Worm (Caenorhabditis elegans): ENCODE results near the gene dct-5.
A peak's percentile ranks its signal among the peaks of the same experiment; 100 is the strongest.

Gene dct-5

ce11 chrII:5463692-5464300 lies 27.1 kb upstream of the dct-5 start (continued):
- no peak for TF ChIP-seq ceh-63 (GFP tag; optimal IDR thresholded peaks at IDR 0.05)
- peak; percentile 23 for TF ChIP-seq fkh-10 (GFP tag; optimal IDR thresholded peaks at IDR 0.05)
- TF ChIP-seq elt-3 (tag; optimal IDR thresholded peaks at IDR 0.05): no peak
- TF ChIP-seq nhr-76 (tag; optimal IDR thresholded peaks at IDR 0.05): no peak
- TF ChIP-seq nhr-237 (tag; optimal IDR thresholded peaks at IDR 0.05): no peak
- no peak for TF ChIP-seq ceh-82 (tag; optimal IDR thresholded peaks at IDR 0.05)
- no peak for TF ChIP-seq snpc-4 (tag; optimal IDR thresholded peaks at IDR 0.05)
- no peak for TF ChIP-seq hlh-4 (tag; optimal IDR thresholded peaks at IDR 0.05)
- TF ChIP-seq mef-2 (tag; optimal IDR thresholded peaks at IDR 0.05): no peak
- peak in 1 of 2 experiments; percentile 4 for TF ChIP-seq efl-1 (optimal IDR thresholded peaks at IDR 0.05)
- TF ChIP-seq efl-1 (GFP tag; optimal IDR thresholded peaks at IDR 0.05 in 1 of 2): peak in 1 of 2 experiments; percentile 86
- TF ChIP-seq pax-3 (tag; optimal IDR thresholded peaks at IDR 0.05): no peak
- no peak for TF ChIP-seq C16A3.4 (tag; optimal IDR thresholded peaks at IDR 0.05)
- TF ChIP-seq xbp-1 (tag; optimal IDR thresholded peaks at IDR 0.05): no peak
- no peak for TF ChIP-seq snu-23 (GFP tag; optimal IDR thresholded peaks at IDR 0.05)
- TF ChIP-seq Y116A8C.19 (tag; optimal IDR thresholded peaks at IDR 0.05; ENCODE audit: borderline replicate concordance): no peak
- TF ChIP-seq pqm-1 (tag; optimal IDR thresholded peaks at IDR 0.05): no peak
- TF ChIP-seq vab-15 (tag; optimal IDR thresholded peaks at IDR 0.05): no peak

ce11 chrII:5460911-5461310 lies 24.2 kb upstream of the dct-5 start:
- TF ChIP-seq blmp-1 (tag; optimal IDR thresholded peaks at IDR 0.05) (peak; percentile 62), lin-14 (GFP tag; optimal IDR thresholded peaks at IDR 0.05) (peak; percentile 15), elt-3 (tag; optimal IDR thresholded peaks at IDR 0.05) (peak in 1 of 6 experiments; percentile 43), nhr-85 (tag) (peak; percentile 33), ceh-90 (tag; optimal IDR thresholded peaks at IDR 0.05) (no peak)

DNA sequence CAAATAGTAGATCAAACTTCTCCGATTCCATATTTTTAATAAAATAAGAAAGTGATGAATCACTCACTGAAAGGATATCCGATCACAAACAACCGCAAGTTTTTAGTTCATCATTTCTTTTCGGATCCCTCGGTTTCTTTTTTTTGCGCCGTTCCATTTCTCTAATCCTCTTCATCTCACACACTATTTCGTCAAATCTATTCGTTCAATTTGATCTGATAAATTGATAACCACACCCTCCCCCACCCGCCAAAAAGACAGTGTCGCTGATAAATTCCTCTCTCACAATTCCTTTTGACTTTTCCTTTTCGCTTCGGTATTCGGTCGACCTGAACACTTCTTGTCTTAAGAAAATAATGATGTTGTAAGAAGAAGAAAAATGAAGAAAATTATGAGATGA lies 22.8 kb upstream of the dct-5 start:
- TF ChIP-seq lin-14 (GFP tag; optimal IDR thresholded peaks at IDR 0.05) (peak; percentile 37), blmp-1 (tag; optimal IDR thresholded peaks at IDR 0.05) (peak; percentile 90), lsy-2 (tag; optimal IDR thresholded peaks at IDR 0.05) (no peak), pag-3 (tag; optimal IDR thresholded peaks at IDR 0.05; ENCODE audit: borderline replicate concordance, insufficient read depth) (no peak), nhr-85 (tag) (peak; percentile 3), Y116A8C.19 (tag; optimal IDR thresholded peaks at IDR 0.05; ENCODE audit: borderline replicate concordance) (no peak), ces-1 (GFP tag; optimal IDR thresholded peaks at IDR 0.05) (no peak), unc-30 (tag; optimal IDR thresholded peaks at IDR 0.05) (no peak), elt-3 (tag; optimal IDR thresholded peaks at IDR 0.05) (peak in 1 of 6 experiments; percentile 58), aly-2 (tag; optimal IDR thresholded peaks at IDR 0.05) (no peak)

DNA sequence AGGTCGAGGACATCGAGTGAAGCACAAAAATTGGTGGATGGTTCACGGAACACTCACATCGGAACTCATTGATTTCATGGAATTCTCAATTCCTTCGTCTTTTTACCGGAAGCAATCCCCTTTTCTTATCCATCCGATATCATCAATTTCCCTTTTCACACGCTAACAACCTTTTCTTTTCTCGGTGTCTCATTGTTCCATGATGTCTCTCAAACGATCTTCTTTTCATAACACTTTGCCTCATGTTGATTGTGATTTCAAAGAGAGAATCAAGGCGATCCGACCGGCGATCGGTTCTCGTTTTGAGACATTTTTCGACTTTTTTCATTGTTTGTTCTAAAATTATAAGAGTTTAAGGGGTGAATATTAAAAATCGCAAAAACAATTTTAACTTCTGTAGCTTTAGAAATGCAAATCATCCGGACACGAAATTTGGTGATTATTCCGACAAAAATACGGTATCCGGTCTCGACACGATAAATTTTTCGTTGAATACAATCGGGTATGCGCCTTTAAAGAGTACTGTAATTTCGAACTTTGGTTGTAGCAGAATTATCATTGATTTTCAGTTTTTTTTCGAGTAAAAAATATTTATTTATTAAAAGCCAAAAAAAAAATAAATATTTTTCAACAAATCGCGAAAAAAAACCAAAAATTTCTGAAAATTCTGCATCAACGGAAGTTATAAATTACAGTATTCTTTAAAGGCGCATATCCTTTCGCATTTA lies 22.1 kb upstream of the dct-5 start:
- TF ChIP-seq pax-3 (tag; optimal IDR thresholded peaks at IDR 0.05): no peak
- TF ChIP-seq lin-14 (GFP tag; optimal IDR thresholded peaks at IDR 0.05): peak; percentile 71
- no peak for TF ChIP-seq ceh-82 (tag; optimal IDR thresholded peaks at IDR 0.05)
- no peak for TF ChIP-seq ceh-8 (GFP tag; optimal IDR thresholded peaks at IDR 0.05)
- TF ChIP-seq ztf-4 (tag; optimal IDR thresholded peaks at IDR 0.05): no peak
- TF ChIP-seq sox-4 (tag; optimal IDR thresholded peaks at IDR 0.05): no peak
- no peak for TF ChIP-seq ets-5 (GFP tag; IDR thresholded peaks at IDR 0.05)
- no peak for TF ChIP-seq nhr-237 (tag; optimal IDR thresholded peaks at IDR 0.05)
- TF ChIP-seq nhr-20 (tag; optimal IDR thresholded peaks at IDR 0.05): no peak
- no peak for TF ChIP-seq fkh-10 (GFP tag; optimal IDR thresholded peaks at IDR 0.05)
- peak in 4 of 6 experiments; percentile 11 to 73 (median 32) for TF ChIP-seq elt-3 (tag; optimal IDR thresholded peaks at IDR 0.05)
- TF ChIP-seq snu-23 (GFP tag; optimal IDR thresholded peaks at IDR 0.05): peak; percentile 11
- peak; percentile 5 for TF ChIP-seq mep-1 (tag; optimal IDR thresholded peaks at IDR 0.05)
- no peak for TF ChIP-seq vab-15 (tag; optimal IDR thresholded peaks at IDR 0.05)
- peak; percentile 99 for TF ChIP-seq blmp-1 (tag; optimal IDR thresholded peaks at IDR 0.05)
- peak; percentile 4 for TF ChIP-seq unc-130 (tag; optimal IDR thresholded peaks at IDR 0.05)
- TF ChIP-seq unc-98 (GFP tag; IDR thresholded peaks at IDR 0.05): no peak
- TF ChIP-seq nhr-71 (tag; optimal IDR thresholded peaks at IDR 0.05): peak; percentile 2

All from whole organism, L1 larva.